Worm (Caenorhabditis elegans) whole organism, mixed stage, embryonic: ENCODE measurements around the gene ins-9.

Experiments used
- pha-4 ChIP-seq: fragments of 150-350 bp; optimal IDR thresholded peaks from 2 replicates; lab custom pipeline; 2018; ENCODE audit warnings: missing biosample characterization, missing genetic modification reagents, missing genetic modification characterization
- ztf-11 ChIP-seq: fragments of 150-350 bp; optimal IDR thresholded peaks from 2 replicates; lab custom pipeline; 2014; ENCODE audit warnings: missing biosample characterization, missing genetic modification characterization

- TF ChIP-seq pha-4 (tag; lab: Kevin White, UChicago) (peak; percentile 71), ztf-11 (tag; lab: Kevin White, UChicago) (no peak)
Observed at ce11 chrX:8817929-8818328, 48.5 kb downstream of the ins-9 start.
